Fruit fly (Drosophila melanogaster) whole organism, embryonic: Measurements from ENCODE around the gene amos.

Experiments
- Awh ChIP-seq: fragments of 200-800 bp; sonication (Bioruptor generic); IDR thresholded peaks from 2 replicates; pipeline ENCODE4, ENCODE4 v1.3.6; 2022; ENCODE audit warnings: missing biosample characterization, missing genetic modification characterization
- B-H2 ChIP-seq: fragments of 200-800 bp; sonication (Bioruptor generic); optimal IDR thresholded peaks from 2 replicates; lab custom pipeline; 2018; ENCODE audit warnings: missing biosample characterization, mild to moderate bottlenecking, missing genetic modification characterization
- Bgb ChIP-seq: fragments of 200-800 bp; sonication (Bioruptor generic); IDR thresholded peaks from 2 replicates; pipeline ENCODE4 v1.3.6; 2022; ENCODE audit warnings: missing biosample characterization, missing genetic modification characterization; ENCODE audit not compliant: partially characterized antibody
- Blimp-1 ChIP-seq: fragments of 200-800 bp; sonication (Bioruptor generic); optimal IDR thresholded peaks from 3 replicates; lab custom pipeline; 2018; ENCODE audit warnings: missing biosample characterization, missing genetic modification characterization, mild to moderate bottlenecking, moderate library complexity, missing genetic modification reagents
- CG10654 ChIP-seq: fragments of 200-800 bp; sonication (Bioruptor generic); optimal IDR thresholded peaks from 2 replicates; lab custom pipeline; 2016; ENCODE audit warnings: missing biosample characterization, missing genetic modification characterization
- CG11456 ChIP-seq: fragments of 200-800 bp; sonication (Bioruptor generic); IDR thresholded peaks from 3 replicates; pipeline ENCODE4 v1.3.6; 2022; ENCODE audit warnings: missing biosample characterization, missing genetic modification characterization
- CG11695 ChIP-seq: fragments of 200-800 bp; sonication (Bioruptor generic); IDR thresholded peaks from 3 replicates; pipeline ENCODE4 v1.3.6; 2022; ENCODE audit warnings: missing biosample characterization, missing genetic modification characterization
- CG13287 ChIP-seq: fragments of 200-800 bp; sonication (Bioruptor generic); IDR thresholded peaks from 2 replicates; pipeline ENCODE4 v1.3.6; 2022; ENCODE audit warnings: missing biosample characterization, missing genetic modification characterization; ENCODE audit not compliant: partially characterized antibody
- CG15601 ChIP-seq: fragments of 200-800 bp; sonication (Bioruptor generic); optimal IDR thresholded peaks from 3 replicates; lab custom pipeline; 2019; ENCODE audit warnings: missing biosample characterization, mild to moderate bottlenecking, missing genetic modification characterization, moderate library complexity
- CG17361 ChIP-seq: fragments of 200-800 bp; sonication (Bioruptor generic); IDR thresholded peaks from 3 replicates; pipeline ENCODE4 v1.3.6; 2022; ENCODE audit warnings: missing biosample characterization, missing genetic modification characterization
- CG18011 ChIP-seq: fragments of 200-800 bp; sonication (Bioruptor generic); optimal IDR thresholded peaks from 2 replicates; lab custom pipeline; 2017; ENCODE audit warnings: missing biosample characterization, missing genetic modification characterization, mild to moderate bottlenecking, moderate library complexity, missing genotype
- CG18599 ChIP-seq: fragments of 200-800 bp; sonication (Bioruptor generic); optimal IDR thresholded peaks from 3 replicates; lab custom pipeline; 2017; ENCODE audit warnings: missing biosample characterization, missing genetic modification characterization, mild to moderate bottlenecking, moderate library complexity, missing genetic modification reagents
- CG33557 ChIP-seq: fragments of 200-800 bp; sonication (Bioruptor generic); optimal IDR thresholded peaks from 2 replicates; lab custom pipeline; 2019; ENCODE audit warnings: missing biosample characterization, mild to moderate bottlenecking, missing genetic modification characterization, moderate library complexity
- CG4328 ChIP-seq: fragments of 200-800 bp; sonication (Bioruptor generic); optimal IDR thresholded peaks from 3 replicates; lab custom pipeline; 2017; ENCODE audit warnings: missing biosample characterization, missing genetic modification reagents, missing genetic modification characterization
- CG4820 ChIP-seq: fragments of 200-800 bp; sonication (Bioruptor generic); optimal IDR thresholded peaks from 3 replicates; lab custom pipeline; 2016; ENCODE audit warnings: missing biosample characterization, missing genetic modification characterization
- CG5245 ChIP-seq: fragments of 200-800 bp; sonication (Bioruptor generic); optimal IDR thresholded peaks from 3 replicates; lab custom pipeline; 2016; ENCODE audit warnings: missing biosample characterization, missing genetic modification characterization
- CG6689 ChIP-seq: fragments of 200-800 bp; sonication (Bioruptor generic); IDR thresholded peaks from 2 replicates; pipeline ENCODE4 v1.3.6; 2022; ENCODE audit warnings: missing biosample characterization, missing genetic modification characterization
- CG7745 ChIP-seq: fragments of 200-800 bp; sonication (Bioruptor generic); optimal IDR thresholded peaks from 2 replicates; lab custom pipeline; 2018; ENCODE audit warnings: missing biosample characterization, mild to moderate bottlenecking, missing genetic modification characterization, moderate library complexity
- CG7839 ChIP-seq: fragments of 200-800 bp; sonication (Bioruptor generic); optimal IDR thresholded peaks from 3 replicates; lab custom pipeline; 2018; ENCODE audit warnings: missing biosample characterization, mild to moderate bottlenecking, missing genetic modification characterization, moderate library complexity
- CG9876 ChIP-seq: fragments of 200-800 bp; sonication (Bioruptor generic); optimal IDR thresholded peaks from 2 replicates; lab custom pipeline; 2016; ENCODE audit warnings: missing biosample characterization, missing genetic modification characterization
- Dp ChIP-seq: fragments of 200-800 bp; sonication (Bioruptor generic); optimal IDR thresholded peaks from 2 replicates; lab custom pipeline; 2018; ENCODE audit warnings: missing biosample characterization, mild to moderate bottlenecking, missing genetic modification characterization, moderate library complexity
- Gsc ChIP-seq: fragments of 200-800 bp; sonication (Bioruptor generic); IDR thresholded peaks from 2 replicates; pipeline ENCODE4 v1.3.6; 2022; ENCODE audit warnings: missing biosample characterization, missing genetic modification characterization
- Hmx ChIP-seq: fragments of 200-800 bp; sonication (Bioruptor generic); optimal IDR thresholded peaks from 2 replicates; lab custom pipeline; 2016; ENCODE audit warnings: missing biosample characterization, missing genetic modification characterization
- Lhr ChIP-seq: fragments of 200-800 bp; sonication (Bioruptor generic); optimal IDR thresholded peaks from 3 replicates; lab custom pipeline; 2017; ENCODE audit warnings: mild to moderate bottlenecking, missing biosample characterization, missing genetic modification reagents, missing genetic modification characterization
- Mad ChIP-seq: fragments of 200-800 bp; sonication (Bioruptor generic); optimal IDR thresholded peaks from 2 replicates; lab custom pipeline; 2016; ENCODE audit warnings: missing biosample characterization, missing genetic modification characterization
- Neu2 ChIP-seq: fragments of 200-800 bp; sonication (Bioruptor generic); optimal IDR thresholded peaks from 3 replicates; lab custom pipeline; 2016; ENCODE audit warnings: missing biosample characterization, missing genetic modification characterization, borderline replicate concordance
- Nf-YB ChIP-seq: fragments of 200-800 bp; sonication (Bioruptor generic); optimal IDR thresholded peaks from 3 replicates; lab custom pipeline; 2019; ENCODE audit warnings: missing biosample characterization, mild to moderate bottlenecking, missing genetic modification characterization, moderate library complexity
- Oli ChIP-seq: fragments of 200-800 bp; sonication (Bioruptor generic); optimal IDR thresholded peaks from 2 replicates; lab custom pipeline; 2018; ENCODE audit warnings: missing biosample characterization, mild to moderate bottlenecking, missing genetic modification characterization, moderate library complexity
- Opbp ChIP-seq: fragments of 200-800 bp; sonication (Bioruptor generic); IDR thresholded peaks from 3 replicates; pipeline ENCODE4 v1.3.6; 2022; ENCODE audit warnings: missing biosample characterization, missing genetic modification characterization; ENCODE audit not compliant: partially characterized antibody
- Xrp1 ChIP-seq: fragments of 200-800 bp; sonication (Bioruptor generic); IDR thresholded peaks from 2 replicates; pipeline ENCODE4 v1.3.6; 2022; ENCODE audit warnings: missing biosample characterization, missing genetic modification characterization
- YL-1 ChIP-seq: fragments of 200-800 bp; sonication (Bioruptor generic); optimal IDR thresholded peaks from 3 replicates; lab custom pipeline; 2017; ENCODE audit warnings: missing biosample characterization, mild to moderate bottlenecking, missing genetic modification characterization
- cad ChIP-seq: fragments of >200 bp; optimal IDR thresholded peaks from 2 replicates; lab custom pipeline; 2017; ENCODE audit warnings: missing biosample characterization, missing genetic modification characterization
- chm ChIP-seq: fragments of 200-800 bp; sonication (Bioruptor generic); IDR thresholded peaks from 2 replicates; pipeline ENCODE4 v1.3.6; 2022; ENCODE audit warnings: missing biosample characterization, missing genetic modification characterization
- dimm ChIP-seq: fragments of 200-800 bp; sonication (Bioruptor generic); IDR thresholded peaks from 2 replicates; pipeline ENCODE4 v1.3.6; 2022; ENCODE audit warnings: missing biosample characterization, missing genetic modification characterization
- ewg ChIP-seq: fragments of 200-800 bp; sonication (Bioruptor generic); optimal IDR thresholded peaks from 3 replicates; lab custom pipeline; 2017; ENCODE audit warnings: mild to moderate bottlenecking, missing biosample characterization, missing genetic modification reagents, missing genetic modification characterization
- eyg ChIP-seq: fragments of 200-800 bp; sonication (Bioruptor generic); optimal IDR thresholded peaks from 3 replicates; lab custom pipeline; 2016; ENCODE audit warnings: missing biosample characterization, missing genetic modification characterization
- gem ChIP-seq: fragments of 200-800 bp; sonication (Bioruptor generic); optimal IDR thresholded peaks from 2 replicates; lab custom pipeline; 2019; ENCODE audit warnings: missing biosample characterization, mild to moderate bottlenecking, missing genetic modification characterization, moderate library complexity
- inv ChIP-seq: fragments of 200-800 bp; sonication (Bioruptor generic); IDR thresholded peaks from 2 replicates; pipeline ENCODE4 v1.3.6; 2022; ENCODE audit warnings: missing biosample characterization, missing genetic modification characterization; ENCODE audit not compliant: partially characterized antibody
- kah ChIP-seq: fragments of 200-800 bp; sonication (Bioruptor generic); optimal IDR thresholded peaks from 2 replicates; lab custom pipeline; 2018; ENCODE audit warnings: missing biosample characterization, mild to moderate bottlenecking, missing genetic modification characterization
- ken ChIP-seq: fragments of 200-800 bp; sonication (Bioruptor generic); IDR thresholded peaks from 3 replicates; pipeline ENCODE4 v1.3.6; 2022; ENCODE audit warnings: missing biosample characterization, missing genetic modification characterization
- nerfin-2 ChIP-seq: fragments of 200-800 bp; sonication (Bioruptor generic); IDR thresholded peaks from 2 replicates; pipeline ENCODE4 v1.3.6; 2022; ENCODE audit warnings: missing biosample characterization, missing genetic modification characterization; ENCODE audit not compliant: partially characterized antibody
- otp ChIP-seq: fragments of 200-800 bp; sonication (Bioruptor generic); IDR thresholded peaks from 3 replicates; pipeline ENCODE4, ENCODE4 v1.3.6; 2022; ENCODE audit warnings: missing biosample characterization, missing genetic modification characterization
- pita ChIP-seq: fragments of 200-800 bp; sonication (Bioruptor generic); optimal IDR thresholded peaks from 2 replicates; lab custom pipeline; 2017; ENCODE audit warnings: missing biosample characterization, mild to moderate bottlenecking, missing genetic modification characterization
- pum ChIP-seq: fragments of 200-800 bp; sonication (Bioruptor generic); optimal IDR thresholded peaks from 2 replicates; lab custom pipeline; 2016; ENCODE audit warnings: missing biosample characterization, missing genetic modification characterization
- schlank ChIP-seq: fragments of 200-800 bp; sonication (Bioruptor generic); optimal IDR thresholded peaks from 2 replicates; lab custom pipeline; 2018; ENCODE audit warnings: missing biosample characterization, mild to moderate bottlenecking, missing genetic modification characterization
- sug ChIP-seq: fragments of 200-800 bp; optimal IDR thresholded peaks from 2 replicates; lab custom pipeline; 2019; ENCODE audit warnings: missing biosample characterization, mild to moderate bottlenecking, missing genetic modification characterization, moderate library complexity
- tgo ChIP-seq: fragments of 200-800 bp; sonication (Bioruptor generic); IDR thresholded peaks from 3 replicates; pipeline ENCODE4 v1.3.6; 2022; ENCODE audit warnings: missing biosample characterization, missing genetic modification characterization
- ttk ChIP-seq: fragments of 200-800 bp; sonication (Bioruptor generic); IDR thresholded peaks from 2 replicates; pipeline ENCODE4 v2.1.2; 2022; ENCODE audit warnings: missing biosample characterization, missing genetic modification characterization

Gene amos

dm6 chr2L:18621357-18622211 lies 24.9 kb upstream of the amos start (continued):
- TF ChIP-seq Opbp (no peak), Nf-YB (GFP tag; lab: Kevin White, UChicago) (peak; percentile 53), B-H2 (GFP tag; lab: Kevin White, UChicago) (peak; percentile 35), Gsc (GFP tag; lab: Robert Waterston, UW) (no peak), Mad (GFP tag; lab: Kevin White, UChicago) (peak; percentile 8), sug (tag; lab: Kevin White, UChicago) (peak; percentile 80), Oli (tag; lab: Kevin White, UChicago) (peak; percentile 78), dimm (GFP tag; lab: Robert Waterston, UW) (no peak), CG15601 (tag; lab: Kevin White, UChicago) (peak; percentile 67), kah (GFP tag; lab: Kevin White, UChicago) (peak; percentile 56), Neu2 (GFP tag; lab: Kevin White, UChicago) (no peak), Awh (GFP tag; lab: Robert Waterston, UW) (peak; percentile 52; the same call in 1 of the 2 replicates), Hmx (GFP tag; lab: Kevin White, UChicago) (no peak), CG10654 (GFP tag; lab: Kevin White, UChicago) (peak; percentile 58), CG11456 (GFP tag; lab: Robert Waterston, UW) (peak; percentile 73; the same call in 2 of the 3 replicates), Dp (GFP tag; lab: Kevin White, UChicago) (no peak), chm (GFP tag; lab: Robert Waterston, UW) (peak; percentile 28; the same call in 1 of the 2 replicates), tgo (GFP tag; lab: Robert Waterston, UW) (peak; percentile 86), eyg (GFP tag; lab: Kevin White, UChicago) (no peak), schlank (tag; lab: Kevin White, UChicago) (peak; percentile 46), Bgb (no peak), CG33557 (GFP tag; lab: Kevin White, UChicago) (peak; percentile 49), pita (GFP tag; lab: Kevin White, UChicago) (no peak), pum (no peak), CG4328 (GFP tag; lab: Kevin White, UChicago) (peak; percentile 1), CG17361 (GFP tag; lab: Robert Waterston, UW) (peak; percentile 89), Blimp-1 (peak; percentile 83), CG11695 (GFP tag; lab: Robert Waterston, UW) (peak; percentile 77), inv (no peak), cad (GFP tag; lab: Kevin White, UChicago) (no peak), CG7839 (tag; lab: Kevin White, UChicago) (peak; percentile 90), CG18011 (peak; percentile 18), Lhr (GFP tag; lab: Kevin White, UChicago) (peak; percentile 20), gem (peak; percentile 88), CG4820 (GFP tag; lab: Kevin White, UChicago) (peak; percentile 72), Xrp1 (peak; percentile 81), CG5245 (GFP tag; lab: Kevin White, UChicago) (peak; percentile 71), CG18599 (GFP tag; lab: Kevin White, UChicago) (peak; percentile 89), otp (GFP tag; lab: Robert Waterston, UW) (0 out of 3 replicates have a peak, but pooled peaks have one; percentile 26), nerfin-2 (GFP tag; lab: Robert Waterston, UW) (no peak), CG13287 (no peak), CG6689 (GFP tag; lab: Robert Waterston, UW) (peak; percentile 80), ttk (GFP tag; lab: Robert Waterston, UW) (peak; percentile 64; the same call in 1 of the 2 replicates), CG7745 (tag; lab: Kevin White, UChicago) (peak; percentile 45), ewg (GFP tag; lab: Kevin White, UChicago) (peak; percentile 45), YL-1 (GFP tag; lab: Kevin White, UChicago) (peak; percentile 10), ken (GFP tag; lab: Robert Waterston, UW) (no peak), CG9876 (peak; percentile 22)
